Fruit fly (Drosophila melanogaster) whole organism, embryonic: ENCODE results near the gene PIG-S.

Experiments used
- Aef1 ChIP-seq: fragments of 200-800 bp; sonication (Bioruptor generic); IDR thresholded peaks from 3 replicates; pipeline ENCODE4 v1.3.6; 2022; ENCODE audit warnings: missing biosample characterization, missing genetic modification characterization
- CG10147 ChIP-seq: fragments of 200-800 bp; sonication (Bioruptor generic); optimal IDR thresholded peaks from 2 replicates; lab custom pipeline; 2019; ENCODE audit warnings: missing biosample characterization, mild to moderate bottlenecking, missing genetic modification characterization, moderate library complexity
- CG10209 ChIP-seq: fragments of 200-800 bp; sonication (Bioruptor generic); optimal IDR thresholded peaks from 3 replicates; lab custom pipeline; 2017; ENCODE audit warnings: missing biosample characterization, mild to moderate bottlenecking, missing genetic modification characterization, missing genetic modification reagents
- CG11695 ChIP-seq: fragments of 200-800 bp; sonication (Bioruptor generic); IDR thresholded peaks from 3 replicates; pipeline ENCODE4 v1.3.6; 2022; ENCODE audit warnings: missing biosample characterization, missing genetic modification characterization
- CG11723 ChIP-seq: fragments of 200-800 bp; sonication (Bioruptor generic); optimal IDR thresholded peaks from 2 replicates; lab custom pipeline; 2017; ENCODE audit warnings: missing biosample characterization, mild to moderate bottlenecking, missing genetic modification characterization
- CG13775 ChIP-seq: fragments of 200-800 bp; sonication (Bioruptor generic); optimal IDR thresholded peaks from 3 replicates; lab custom pipeline; 2017; ENCODE audit warnings: missing biosample characterization, mild to moderate bottlenecking, missing genetic modification characterization
- CG18599 ChIP-seq: fragments of 200-800 bp; sonication (Bioruptor generic); optimal IDR thresholded peaks from 3 replicates; lab custom pipeline; 2017; ENCODE audit warnings: missing biosample characterization, missing genetic modification characterization, mild to moderate bottlenecking, moderate library complexity, missing genetic modification reagents
- CG2120 ChIP-seq: fragments of 200-800 bp; sonication (Bioruptor generic); optimal IDR thresholded peaks from 3 replicates; lab custom pipeline; 2016; ENCODE audit warnings: missing biosample characterization, missing genetic modification characterization
- CG2678 ChIP-seq: fragments of 200-800 bp; sonication (Bioruptor generic); optimal IDR thresholded peaks from 3 replicates; lab custom pipeline; 2019; ENCODE audit warnings: missing biosample characterization, mild to moderate bottlenecking, missing genetic modification characterization, moderate library complexity
- CG3065 ChIP-seq: fragments of 200-800 bp; sonication (Bioruptor generic); optimal IDR thresholded peaks from 2 replicates; lab custom pipeline; 2016; ENCODE audit warnings: missing biosample characterization, missing genetic modification characterization
- CG3163 ChIP-seq: fragments of 200-800 bp; sonication (Bioruptor generic); optimal IDR thresholded peaks from 3 replicates; lab custom pipeline; 2016; ENCODE audit warnings: missing biosample characterization, missing genetic modification characterization
- CG32532 ChIP-seq: fragments of 200-800 bp; sonication (Bioruptor generic); IDR thresholded peaks from 2 replicates; pipeline ENCODE4 v1.3.6; 2022; ENCODE audit warnings: missing biosample characterization, missing genetic modification characterization
- CG43689 ChIP-seq: fragments of 200-800 bp; sonication (Bioruptor generic); IDR thresholded peaks from 2 replicates; pipeline ENCODE4 v1.3.6; 2022; ENCODE audit warnings: missing biosample characterization, missing genetic modification characterization
- CG7839 ChIP-seq: fragments of 200-800 bp; sonication (Bioruptor generic); optimal IDR thresholded peaks from 3 replicates; lab custom pipeline; 2018; ENCODE audit warnings: missing biosample characterization, mild to moderate bottlenecking, missing genetic modification characterization, moderate library complexity
- CoRest ChIP-seq: fragments of 200-800 bp; sonication (Bioruptor generic); optimal IDR thresholded peaks from 3 replicates; lab custom pipeline; 2018; ENCODE audit warnings: missing biosample characterization, mild to moderate bottlenecking, missing genetic modification characterization, moderate library complexity
- Dek ChIP-seq: fragments of 200-800 bp; sonication (Bioruptor generic); optimal IDR thresholded peaks from 3 replicates; lab custom pipeline; 2019; ENCODE audit warnings: missing biosample characterization, mild to moderate bottlenecking, missing genetic modification characterization, moderate library complexity
- Dp ChIP-seq: fragments of 200-800 bp; sonication (Bioruptor generic); optimal IDR thresholded peaks from 2 replicates; lab custom pipeline; 2018; ENCODE audit warnings: missing biosample characterization, mild to moderate bottlenecking, missing genetic modification characterization, moderate library complexity
- E2f1 ChIP-seq: fragments of 200-800 bp; sonication (Bioruptor generic); IDR thresholded peaks from 2 replicates; pipeline ENCODE4 v1.3.6; 2022; ENCODE audit warnings: missing biosample characterization, missing genetic modification characterization
- Fer2 ChIP-seq: fragments of 200-800 bp; sonication (Bioruptor generic); optimal IDR thresholded peaks from 2 replicates; lab custom pipeline; 2018; ENCODE audit warnings: missing biosample characterization, mild to moderate bottlenecking, missing genetic modification characterization, moderate library complexity
- Gsc ChIP-seq: fragments of 200-800 bp; sonication (Bioruptor generic); IDR thresholded peaks from 2 replicates; pipeline ENCODE4 v1.3.6; 2022; ENCODE audit warnings: missing biosample characterization, missing genetic modification characterization
- Meics ChIP-seq: fragments of 200-800 bp; sonication (Bioruptor generic); optimal IDR thresholded peaks from 2 replicates; lab custom pipeline; 2017; ENCODE audit warnings: missing biosample characterization, mild to moderate bottlenecking, missing genetic modification characterization
- NK7.1 ChIP-seq: fragments of 200-800 bp; sonication (Bioruptor generic); optimal IDR thresholded peaks from 3 replicates; lab custom pipeline; 2016; ENCODE audit warnings: missing biosample characterization, missing genetic modification characterization
- Rfx ChIP-seq: fragments of 200-800 bp; sonication (Bioruptor generic); IDR thresholded peaks from 2 replicates; pipeline ENCODE4 v1.3.6; 2022; ENCODE audit warnings: missing biosample characterization, missing genetic modification characterization
- Rx ChIP-seq: fragments of 200-800 bp; sonication (Bioruptor generic); IDR thresholded peaks from 2 replicates; pipeline ENCODE4 v1.3.6; 2022; ENCODE audit warnings: missing biosample characterization, missing genetic modification characterization
- Sin3A ChIP-seq: fragments of >200 bp; optimal IDR thresholded peaks from 2 replicates; lab custom pipeline; 2018
- Sry-δ ChIP-seq: fragments of 200-800 bp; sonication (Bioruptor generic); optimal IDR thresholded peaks from 2 replicates; lab custom pipeline; 2016; ENCODE audit warnings: missing biosample characterization, missing genetic modification characterization
- Taf1 ChIP-seq: fragments of 200-800 bp; sonication (Bioruptor generic); IDR thresholded peaks from 2 replicates; pipeline ENCODE4 v1.3.6; 2022; ENCODE audit warnings: missing biosample characterization, missing genetic modification characterization
- Trl ChIP-seq, 3 experiments: fragments of >200 bp in 2 of 3; fragments of 200-800 bp in 1 of 3; sonication (Bioruptor generic) in 1 of 3; optimal IDR thresholded peaks; 2 replicates in 1 of 3; 3 replicates in 2 of 3; lab custom pipeline; 2016 to 2017; ENCODE audit warnings: missing biosample characterization in 1 of 3, missing genetic modification characterization in 1 of 3
- Xrp1 ChIP-seq: fragments of 200-800 bp; sonication (Bioruptor generic); IDR thresholded peaks from 2 replicates; pipeline ENCODE4 v1.3.6; 2022; ENCODE audit warnings: missing biosample characterization, missing genetic modification characterization
- chn ChIP-seq: fragments of 200-800 bp; sonication (Bioruptor generic); optimal IDR thresholded peaks from 2 replicates; lab custom pipeline; 2016; ENCODE audit warnings: missing biosample characterization, missing genetic modification characterization
- cwo ChIP-seq: fragments of 200-800 bp; sonication (Bioruptor generic); optimal IDR thresholded peaks from 3 replicates; lab custom pipeline; 2017; ENCODE audit warnings: missing biosample characterization, missing genetic modification characterization, mild to moderate bottlenecking, moderate library complexity, missing genetic modification reagents
- dimm ChIP-seq: fragments of 200-800 bp; sonication (Bioruptor generic); IDR thresholded peaks from 2 replicates; pipeline ENCODE4 v1.3.6; 2022; ENCODE audit warnings: missing biosample characterization, missing genetic modification characterization
- dmrt11E ChIP-seq: fragments of 200-800 bp; sonication (Bioruptor generic); optimal IDR thresholded peaks from 3 replicates; lab custom pipeline; 2018; ENCODE audit warnings: missing biosample characterization, mild to moderate bottlenecking, missing genetic modification characterization, moderate library complexity
- fd102C ChIP-seq: fragments of 200-800 bp; sonication (Bioruptor generic); optimal IDR thresholded peaks from 2 replicates; lab custom pipeline; 2018; ENCODE audit warnings: missing biosample characterization, mild to moderate bottlenecking, missing genetic modification characterization, moderate library complexity
- ftz-f1 ChIP-seq: fragments of 200-800 bp; sonication (Bioruptor generic); optimal IDR thresholded peaks from 2 replicates; lab custom pipeline; 2016; ENCODE audit warnings: missing biosample characterization, missing genetic modification characterization
- gem ChIP-seq: fragments of 200-800 bp; sonication (Bioruptor generic); optimal IDR thresholded peaks from 2 replicates; lab custom pipeline; 2019; ENCODE audit warnings: missing biosample characterization, mild to moderate bottlenecking, missing genetic modification characterization, moderate library complexity
- h ChIP-seq: fragments of >200 bp; optimal IDR thresholded peaks from 2 replicates; lab custom pipeline; 2017
- luna ChIP-seq: fragments of 200-800 bp; sonication (Bioruptor generic); optimal IDR thresholded peaks from 2 replicates; lab custom pipeline; 2016; ENCODE audit warnings: missing biosample characterization, missing genetic modification characterization
- phol ChIP-seq: fragments of 200-800 bp; sonication (Bioruptor generic); optimal IDR thresholded peaks from 3 replicates; lab custom pipeline; 2018; ENCODE audit warnings: missing biosample characterization, mild to moderate bottlenecking, missing genetic modification characterization, moderate library complexity
- prd ChIP-seq, 3 experiments: fragments of >200 bp in 2 of 3; fragments of 200-800 bp in 1 of 3; sonication (Bioruptor generic) in 1 of 3; optimal IDR thresholded peaks in 2 of 3; IDR thresholded peaks in 1 of 3; 2 replicates in 2 of 3; 3 replicates in 1 of 3; pipeline versions ENCODE4 v1.3.6 to Lab custom; 2017 to 2022; ENCODE audit warnings: missing biosample characterization in 1 of 3, missing genetic modification characterization in 1 of 3
- ranshi ChIP-seq: fragments of 200-800 bp; sonication (Bioruptor generic); IDR thresholded peaks from 2 replicates; pipeline ENCODE4 v1.3.6; 2022; ENCODE audit warnings: missing biosample characterization, missing genetic modification characterization
- row ChIP-seq: fragments of 200-800 bp; sonication (Bioruptor generic); IDR thresholded peaks from 3 replicates; pipeline ENCODE4 v1.3.6; 2022; ENCODE audit warnings: missing biosample characterization, missing genetic modification characterization
- sd ChIP-seq: fragments of 200-800 bp; sonication (Bioruptor generic); optimal IDR thresholded peaks from 3 replicates; lab custom pipeline; 2018; ENCODE audit warnings: missing biosample characterization, mild to moderate bottlenecking, missing genetic modification characterization, moderate library complexity
- sob ChIP-seq: fragments of 200-800 bp; sonication (Bioruptor generic); IDR thresholded peaks from 2 replicates; pipeline ENCODE4 v1.3.6; 2022; ENCODE audit warnings: missing biosample characterization, missing genetic modification characterization
- sug ChIP-seq: fragments of 200-800 bp; optimal IDR thresholded peaks from 2 replicates; lab custom pipeline; 2019; ENCODE audit warnings: missing biosample characterization, mild to moderate bottlenecking, missing genetic modification characterization, moderate library complexity
- toy ChIP-seq: fragments of 200-800 bp; sonication (Bioruptor generic); IDR thresholded peaks from 2 replicates; pipeline ENCODE4 v1.3.6; 2022; ENCODE audit warnings: missing biosample characterization, missing genetic modification characterization
- twi ChIP-seq: fragments of 200-800 bp; optimal IDR thresholded peaks from 2 replicates; lab custom pipeline; 2019; ENCODE audit warnings: missing biosample characterization, mild to moderate bottlenecking, missing genetic modification characterization, moderate library complexity
- unpg ChIP-seq: fragments of 200-800 bp; sonication (Bioruptor generic); optimal IDR thresholded peaks from 3 replicates; lab custom pipeline; 2018; ENCODE audit warnings: missing biosample characterization, mild to moderate bottlenecking, missing genetic modification characterization, moderate library complexity
- zen ChIP-seq: fragments of 200-800 bp; sonication (Bioruptor generic); optimal IDR thresholded peaks from 3 replicates; lab custom pipeline; 2018; ENCODE audit warnings: missing biosample characterization, mild to moderate bottlenecking, missing genetic modification characterization, moderate library complexity

Gene PIG-S

DNA sequence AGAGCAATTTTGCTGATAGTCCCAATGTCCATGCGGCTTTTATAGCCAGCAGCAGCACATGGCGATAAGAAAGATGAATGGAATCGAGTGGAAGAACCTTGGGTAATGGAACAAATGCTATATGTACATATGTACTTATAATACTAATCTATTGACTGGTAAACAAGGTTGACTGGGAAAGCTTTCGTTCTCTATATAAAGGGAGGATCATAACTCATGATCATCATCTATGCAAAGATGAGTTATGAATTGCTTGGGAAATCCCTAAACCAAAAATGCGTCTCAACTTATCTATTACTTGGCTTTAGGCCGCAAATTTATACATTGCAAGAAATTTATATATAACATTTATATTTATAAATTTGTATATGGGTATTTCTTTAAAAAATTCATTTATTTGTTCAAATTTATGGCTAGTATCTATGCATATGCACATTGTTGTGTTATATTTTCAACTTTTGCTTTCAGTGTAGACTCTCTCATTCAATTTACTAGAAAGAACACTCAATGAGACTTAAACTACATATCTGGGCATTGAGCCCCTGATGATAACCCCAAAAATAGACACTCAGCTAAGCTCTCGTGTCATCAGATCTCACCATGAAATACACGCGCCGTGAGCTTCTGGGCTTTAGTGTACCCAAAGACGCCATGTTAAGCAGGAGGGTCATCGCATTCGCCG, 52.8 kb downstream of the PIG-S start, which contains the start of the genes Srg1 and Elal (continued):
- TF ChIP-seq dmrt11E (peak; percentile 7), CG3065 (GFP tag; lab: Kevin White, UChicago) (no peak), row (peak; percentile 60), luna (no peak), Dek (tag; lab: Kevin White, UChicago) (peak; percentile 39), Taf1 (GFP tag; lab: Robert Waterston, UW) (0 out of 2 replicates have a peak, but pooled peaks have one; percentile 21), h (lab: Kevin White, UChicago) (no peak), NK7.1 (no peak), twi (tag; lab: Kevin White, UChicago) (no peak), sug (peak; percentile 51), phol (tag; lab: Kevin White, UChicago) (peak; percentile 15), CG18599 (GFP tag; lab: Kevin White, UChicago) (peak; percentile 61), CG11723 (GFP tag; lab: Kevin White, UChicago) (no peak), E2f1 (GFP tag; lab: Robert Waterston, UW) (0 out of 2 replicates have a peak, but pooled peaks have one; percentile 17), prd (optimal IDR thresholded peaks at IDR 0.05; lab: Kevin White, UChicago) (no peak), prd (GFP tag; IDR thresholded peaks at IDR 0.05; lab: Robert Waterston, UW) (peak; percentile 61; the same call in 1 of the 3 replicates), Meics (GFP tag; lab: Kevin White, UChicago) (peak; percentile 46), ranshi (GFP tag; lab: Robert Waterston, UW) (0 out of 2 replicates have a peak, but pooled peaks have one; percentile 39), CG13775 (GFP tag; lab: Kevin White, UChicago) (peak; percentile 7), Trl (optimal IDR thresholded peaks at IDR 0.05; lab: Kevin White, UChicago) (no peak), Trl (GFP tag; optimal IDR thresholded peaks at IDR 0.05; lab: Kevin White, UChicago) (no peak), CoRest (peak; percentile 41), CG10209 (GFP tag; lab: Kevin White, UChicago) (peak; percentile 6), Rfx (GFP tag; lab: Robert Waterston, UW) (peak; percentile 44; the same call in 1 of the 2 replicates), CG3163 (GFP tag; lab: Kevin White, UChicago) (no peak), CG2678 (tag; lab: Kevin White, UChicago) (no peak), dimm (no peak), CG11695 (GFP tag; lab: Robert Waterston, UW) (peak; percentile 33; the same call in 1 of the 3 replicates), unpg (GFP tag; lab: Kevin White, UChicago) (peak; percentile 40), Gsc (GFP tag; lab: Robert Waterston, UW) (no peak), fd102C (GFP tag; lab: Kevin White, UChicago) (no peak), CG43689 (GFP tag; lab: Robert Waterston, UW) (no peak), CG2120 (GFP tag; lab: Kevin White, UChicago) (peak; percentile 25), Rx (GFP tag; lab: Robert Waterston, UW) (no peak), Fer2 (peak; percentile 6), Xrp1 (peak; percentile 21; the same call in 1 of the 2 replicates), Dp (no peak), chn (GFP tag; lab: Kevin White, UChicago) (no peak), CG7839 (tag; lab: Kevin White, UChicago) (peak; percentile 49), Sry-δ (GFP tag; lab: Kevin White, UChicago) (no peak), zen (tag; lab: Kevin White, UChicago) (peak; percentile 25), gem (tag; lab: Kevin White, UChicago) (no peak), sd (tag; lab: Kevin White, UChicago) (no peak), sob (peak; percentile 56; the same call in 1 of the 2 replicates), Aef1 (GFP tag; lab: Robert Waterston, UW) (no peak), ftz-f1 (GFP tag; lab: Kevin White, UChicago) (no peak), cwo (GFP tag; lab: Kevin White, UChicago) (peak; percentile 24), CG32532 (GFP tag; lab: Robert Waterston, UW) (peak; percentile 53; the same call in 1 of the 2 replicates), Sin3A (no peak), CG10147 (GFP tag; lab: Kevin White, UChicago) (no peak), toy (GFP tag; lab: Robert Waterston, UW) (0 out of 2 replicates have a peak, but pooled peaks have one; percentile 12)
